Fruit fly (Drosophila melanogaster) whole organism, prepupa: Measurements from ENCODE around the gene Orct2.

Experiments
- Blimp-1 ChIP-seq: fragments of 200-800 bp; sonication (Bioruptor generic); optimal IDR thresholded peaks from 3 replicates; lab custom pipeline; 2017; ENCODE audit warnings: missing biosample characterization, missing genetic modification characterization, mild to moderate bottlenecking, moderate library complexity, missing genetic modification reagents
- CG10631 ChIP-seq: fragments of 200-800 bp; sonication (Bioruptor generic); optimal IDR thresholded peaks from 2 replicates; lab custom pipeline; 2016; ENCODE audit warnings: missing biosample characterization, missing genetic modification characterization
- CG10669 ChIP-seq: fragments of 200-800 bp; sonication (Bioruptor generic); optimal IDR thresholded peaks from 3 replicates; lab custom pipeline; 2018; ENCODE audit warnings: missing biosample characterization, mild to moderate bottlenecking, missing genetic modification characterization, moderate library complexity
- CG11294 ChIP-seq: fragments of 200-800 bp; sonication (Bioruptor generic); IDR thresholded peaks from 2 replicates; pipeline ENCODE4 v1.3.6; 2022; ENCODE audit warnings: missing biosample characterization, missing genetic modification characterization
- CG11762 ChIP-seq: fragments of 200-800 bp; sonication (Bioruptor generic); optimal IDR thresholded peaks from 3 replicates; lab custom pipeline; 2016; ENCODE audit warnings: missing biosample characterization, missing genetic modification characterization; ENCODE audit not compliant: insufficient read depth
- CG11902 ChIP-seq: fragments of 200-800 bp; sonication (Bioruptor generic); optimal IDR thresholded peaks from 3 replicates; lab custom pipeline; 2016; ENCODE audit warnings: missing biosample characterization, missing genetic modification characterization
- CG15336 ChIP-seq: fragments of 200-800 bp; sonication (Bioruptor generic); IDR thresholded peaks from 2 replicates; pipeline ENCODE4 v1.3.6; 2022; ENCODE audit warnings: missing biosample characterization, missing genetic modification characterization
- CG1621 ChIP-seq: fragments of 200-800 bp; sonication (Bioruptor generic); optimal IDR thresholded peaks from 3 replicates; lab custom pipeline; 2018; ENCODE audit warnings: missing biosample characterization, mild to moderate bottlenecking, missing genetic modification characterization
- CG3032 ChIP-seq: fragments of 200-800 bp; optimal IDR thresholded peaks from 2 replicates; lab custom pipeline; 2019; ENCODE audit warnings: missing biosample characterization, mild to moderate bottlenecking, missing genetic modification characterization, moderate library complexity
- CG31627 ChIP-seq: fragments of 200-800 bp; sonication (Bioruptor generic); optimal IDR thresholded peaks from 3 replicates; lab custom pipeline; 2016; ENCODE audit warnings: missing biosample characterization, missing genetic modification characterization
- CG32006 ChIP-seq: fragments of 200-800 bp; sonication (Bioruptor generic); optimal IDR thresholded peaks from 3 replicates; lab custom pipeline; 2017; ENCODE audit warnings: missing biosample characterization, mild to moderate bottlenecking, missing genetic modification characterization
- CG34406 ChIP-seq: fragments of 200-800 bp; sonication (Bioruptor generic); optimal IDR thresholded peaks from 3 replicates; lab custom pipeline; 2016; ENCODE audit warnings: missing biosample characterization, missing genetic modification characterization
- CG3919 ChIP-seq: fragments of 200-800 bp; sonication (Bioruptor generic); optimal IDR thresholded peaks from 3 replicates; lab custom pipeline; 2016; ENCODE audit warnings: missing biosample characterization, missing genetic modification characterization
- CG4318 ChIP-seq: fragments of 200-800 bp; sonication (Bioruptor generic); optimal IDR thresholded peaks from 3 replicates; lab custom pipeline; 2017; ENCODE audit warnings: missing biosample characterization, mild to moderate bottlenecking, missing genetic modification characterization
- CG6163 ChIP-seq: fragments of 200-800 bp; sonication (Bioruptor generic); IDR thresholded peaks from 3 replicates; pipeline ENCODE4 v1.3.6; 2022; ENCODE audit warnings: missing biosample characterization, missing genetic modification characterization
- CG6792 ChIP-seq: fragments of 200-800 bp; sonication (Bioruptor generic); optimal IDR thresholded peaks from 3 replicates; lab custom pipeline; 2016; ENCODE audit warnings: missing biosample characterization, missing genetic modification characterization
- CG6808 ChIP-seq: fragments of 200-800 bp; sonication (Bioruptor generic); optimal IDR thresholded peaks from 3 replicates; lab custom pipeline; 2017; ENCODE audit warnings: missing biosample characterization, missing genetic modification characterization, mild to moderate bottlenecking, moderate library complexity, missing genetic modification reagents
- CG6854 ChIP-seq: fragments of 200-800 bp; sonication (Bioruptor generic); optimal IDR thresholded peaks from 2 replicates; lab custom pipeline; 2017; ENCODE audit warnings: missing biosample characterization, mild to moderate bottlenecking, missing genetic modification characterization
- CG7368 ChIP-seq: fragments of 200-800 bp; sonication (Bioruptor generic); optimal IDR thresholded peaks from 3 replicates; lab custom pipeline; 2016; ENCODE audit warnings: missing biosample characterization, missing genetic modification characterization
- CG8119 ChIP-seq: fragments of 200-800 bp; sonication (Bioruptor generic); IDR thresholded peaks from 3 replicates; pipeline ENCODE4 v1.3.6; 2022; ENCODE audit warnings: missing biosample characterization, missing genetic modification characterization
- CG8319 ChIP-seq: fragments of 200-800 bp; sonication (Bioruptor generic); optimal IDR thresholded peaks from 3 replicates; lab custom pipeline; 2016; ENCODE audit warnings: missing biosample characterization, missing genetic modification characterization
- CG8632 ChIP-seq: fragments of 200-800 bp; sonication (Bioruptor generic); optimal IDR thresholded peaks from 3 replicates; lab custom pipeline; 2016; ENCODE audit warnings: missing biosample characterization, missing genetic modification characterization
- CG9139 ChIP-seq: fragments of 200-800 bp; sonication (Bioruptor generic); optimal IDR thresholded peaks from 3 replicates; lab custom pipeline; 2017; ENCODE audit warnings: missing biosample characterization, mild to moderate bottlenecking, missing genetic modification characterization
- Eip75B ChIP-seq: fragments of 200-800 bp; sonication (Bioruptor generic); optimal IDR thresholded peaks from 3 replicates; lab custom pipeline; 2016; ENCODE audit warnings: missing biosample characterization, missing genetic modification characterization
- Eip78C ChIP-seq: fragments of 200-800 bp; sonication (Bioruptor generic); peaks from one replicate; lab custom pipeline; 2016; ENCODE audit warnings: missing biosample characterization, missing genetic modification characterization
- Ets96B ChIP-seq: fragments of 200-800 bp; optimal IDR thresholded peaks from 2 replicates; lab custom pipeline; 2019; ENCODE audit warnings: missing biosample characterization, mild to moderate bottlenecking, missing genetic modification characterization, moderate library complexity
- Gug ChIP-seq: fragments of 200-800 bp; sonication (Bioruptor generic); IDR thresholded peaks from 2 replicates; pipeline ENCODE4 v1.3.6; 2022; ENCODE audit warnings: missing biosample characterization, missing genetic modification characterization
- Hr39 ChIP-seq: fragments of 200-800 bp; sonication (Bioruptor generic); optimal IDR thresholded peaks from 2 replicates; lab custom pipeline; 2016; ENCODE audit warnings: missing biosample characterization, missing genetic modification characterization
- Hr4 ChIP-seq: fragments of 200-800 bp; sonication (Bioruptor generic); optimal IDR thresholded peaks from 3 replicates; lab custom pipeline; 2016; ENCODE audit warnings: missing biosample characterization, missing genetic modification characterization
- Lpt ChIP-seq: fragments of 200-800 bp; sonication (Bioruptor generic); optimal IDR thresholded peaks from 3 replicates; lab custom pipeline; 2016; ENCODE audit warnings: missing biosample characterization, missing genetic modification characterization
- Met ChIP-seq: fragments of 200-800 bp; sonication (Bioruptor generic); optimal IDR thresholded peaks from 3 replicates; lab custom pipeline; 2016; ENCODE audit warnings: missing biosample characterization, missing genetic modification characterization
- OdsH ChIP-seq: fragments of 200-800 bp; sonication (Bioruptor generic); optimal IDR thresholded peaks from 3 replicates; lab custom pipeline; 2016; ENCODE audit warnings: missing biosample characterization, missing genetic modification characterization
- Smox ChIP-seq: fragments of 200-800 bp; sonication (Bioruptor generic); optimal IDR thresholded peaks from 3 replicates; lab custom pipeline; 2016; ENCODE audit warnings: missing biosample characterization, missing genetic modification characterization
- Sox102F ChIP-seq: fragments of 200-800 bp; sonication (Bioruptor generic); optimal IDR thresholded peaks from 2 replicates; lab custom pipeline; 2016; ENCODE audit warnings: missing biosample characterization, mild to moderate bottlenecking, missing genetic modification characterization
- Sox14 ChIP-seq: fragments of 200-800 bp; sonication (Bioruptor generic); optimal IDR thresholded peaks from 3 replicates; lab custom pipeline; 2016; ENCODE audit warnings: missing biosample characterization, missing genetic modification characterization
- Sox15 ChIP-seq: fragments of 200-800 bp; sonication (Bioruptor generic); optimal IDR thresholded peaks from 3 replicates; lab custom pipeline; 2016; ENCODE audit warnings: missing biosample characterization, missing genetic modification characterization
- achi ChIP-seq: fragments of 200-800 bp; sonication (Bioruptor generic); optimal IDR thresholded peaks from 3 replicates; lab custom pipeline; 2016; ENCODE audit warnings: missing biosample characterization, missing genetic modification characterization
- acj6 ChIP-seq: fragments of 200-800 bp; sonication (Bioruptor generic); optimal IDR thresholded peaks from 3 replicates; lab custom pipeline; 2016; ENCODE audit warnings: missing biosample characterization, missing genetic modification characterization
- cyc ChIP-seq: fragments of 200-800 bp; sonication (Bioruptor generic); optimal IDR thresholded peaks from 3 replicates; lab custom pipeline; 2016; ENCODE audit warnings: missing biosample characterization, missing genetic modification characterization
- dac ChIP-seq: fragments of 200-800 bp; sonication (Bioruptor generic); optimal IDR thresholded peaks from 2 replicates; lab custom pipeline; 2017; ENCODE audit warnings: missing biosample characterization, mild to moderate bottlenecking, missing genetic modification characterization
- eg ChIP-seq: fragments of 200-800 bp; sonication (Bioruptor generic); IDR thresholded peaks from 3 replicates; pipeline ENCODE4 v1.3.6; 2022; ENCODE audit warnings: missing biosample characterization, missing genetic modification characterization
- esn ChIP-seq: fragments of 200-800 bp; sonication (Bioruptor generic); optimal IDR thresholded peaks from 2 replicates; lab custom pipeline; 2016; ENCODE audit warnings: missing biosample characterization, mild to moderate bottlenecking, missing genetic modification characterization, moderate library complexity
- fd59A ChIP-seq: fragments of 200-800 bp; sonication (Bioruptor generic); optimal IDR thresholded peaks from 2 replicates; lab custom pipeline; 2017; ENCODE audit warnings: missing biosample characterization, mild to moderate bottlenecking, missing genetic modification characterization, missing genetic modification reagents
- fd85E ChIP-seq: fragments of 200-800 bp; sonication (Bioruptor generic); optimal IDR thresholded peaks from 3 replicates; lab custom pipeline; 2016; ENCODE audit warnings: missing biosample characterization, missing genetic modification characterization
- fkh ChIP-seq: fragments of 200-800 bp; sonication (Bioruptor generic); optimal IDR thresholded peaks from 3 replicates; lab custom pipeline; 2017; ENCODE audit warnings: missing biosample characterization, mild to moderate bottlenecking, missing genetic modification characterization, moderate library complexity
- lz ChIP-seq: fragments of 200-800 bp; sonication (Bioruptor generic); optimal IDR thresholded peaks from 3 replicates; lab custom pipeline; 2016; ENCODE audit warnings: missing biosample characterization, missing genetic modification characterization
- net ChIP-seq: fragments of 200-800 bp; sonication (Bioruptor generic); optimal IDR thresholded peaks from 3 replicates; lab custom pipeline; 2016; ENCODE audit warnings: missing biosample characterization, missing genetic modification characterization
- pdm3 ChIP-seq: fragments of 200-800 bp; sonication (Bioruptor generic); optimal IDR thresholded peaks from 3 replicates; lab custom pipeline; 2016; ENCODE audit warnings: missing biosample characterization, missing genetic modification characterization
- salr ChIP-seq, 2 experiments: fragments of 200-800 bp; sonication (Bioruptor generic); optimal IDR thresholded peaks; 3 replicates each; lab custom pipeline; 2016 to 2018; ENCODE audit warnings: missing biosample characterization in 2 of 2, missing genetic modification characterization in 2 of 2, mild to moderate bottlenecking in 1 of 2
- ss ChIP-seq, 2 experiments: fragments of 200-800 bp; sonication (Bioruptor generic); optimal IDR thresholded peaks; 2 replicates in 1 of 2; 3 replicates in 1 of 2; lab custom pipeline; 2017 to 2018; ENCODE audit warnings: mild to moderate bottlenecking in 2 of 2, missing biosample characterization in 2 of 2, missing genetic modification characterization in 2 of 2, moderate library complexity in 1 of 2
- svp ChIP-seq: fragments of 200-800 bp; sonication (Bioruptor generic); peaks from one replicate; lab custom pipeline; 2016; ENCODE audit warnings: missing biosample characterization, missing genetic modification characterization
- topi ChIP-seq: fragments of 200-800 bp; sonication (Bioruptor generic); optimal IDR thresholded peaks from 3 replicates; lab custom pipeline; 2016; ENCODE audit warnings: missing biosample characterization, missing genetic modification characterization
- vri ChIP-seq: fragments of 200-800 bp; sonication (Bioruptor generic); optimal IDR thresholded peaks from 3 replicates; lab custom pipeline; 2016; ENCODE audit warnings: missing biosample characterization, mild to moderate bottlenecking, missing genetic modification characterization

Orct2 gene

dm6 chr3R:24298534-24298936 is 25.7 kb downstream of the Orct2 start:
- TF ChIP-seq CG8632 (GFP tag; lab: Kevin White, UChicago) (peak; percentile 11), CG9139 (GFP tag; lab: Kevin White, UChicago) (no peak), Gug (no peak), CG3919 (GFP tag; lab: Kevin White, UChicago) (peak; percentile 39), salr (GFP tag; optimal IDR thresholded peaks at IDR 0.05; lab: Kevin White, UChicago) (peak in 1 of 2 experiments; percentile 22), fkh (GFP tag; lab: Kevin White, UChicago) (peak; percentile 84), CG15336 (GFP tag; lab: Robert Waterston, UW) (no peak), CG6792 (GFP tag; lab: Kevin White, UChicago) (no peak), Sox14 (peak; percentile 34), Smox (GFP tag; lab: Kevin White, UChicago) (peak; percentile 53), OdsH (GFP tag; lab: Kevin White, UChicago) (peak; percentile 39), Hr39 (GFP tag; lab: Kevin White, UChicago) (peak; percentile 39), Ets96B (tag; lab: Kevin White, UChicago) (peak; percentile 24), CG1621 (tag; lab: Kevin White, UChicago) (no peak), Lpt (no peak), achi (peak; percentile 45), eg (GFP tag; lab: Robert Waterston, UW) (no peak), CG31627 (GFP tag; lab: Kevin White, UChicago) (peak; percentile 40), CG11294 (no peak), Hr4 (peak; percentile 14), CG6163 (no peak; the same call in 2 of the 3 replicates), Eip75B (GFP tag; lab: Kevin White, UChicago) (no peak), ss (GFP tag; optimal IDR thresholded peaks at IDR 0.05; lab: Kevin White, UChicago) (peak in 1 of 2 experiments; percentile 31), Sox102F (peak; percentile 75), net (GFP tag; lab: Kevin White, UChicago) (peak; percentile 37), CG4318 (peak; percentile 14), CG8319 (GFP tag; lab: Kevin White, UChicago) (no peak), Blimp-1 (GFP tag; lab: Kevin White, UChicago) (no peak), CG8119 (GFP tag; lab: Robert Waterston, UW) (no peak), CG34406 (peak; percentile 30), CG7368 (GFP tag; lab: Kevin White, UChicago) (no peak), acj6 (GFP tag; lab: Kevin White, UChicago) (peak; percentile 51), Sox15 (no peak), pdm3 (GFP tag; lab: Kevin White, UChicago) (peak; percentile 32), Eip78C (GFP tag; lab: Kevin White, UChicago) (peak; percentile 84), CG6808 (GFP tag; lab: Kevin White, UChicago) (peak; percentile 31), CG6854 (no peak), fd59A (peak; percentile 2), vri (GFP tag; lab: Kevin White, UChicago) (peak; percentile 34), lz (GFP tag; lab: Kevin White, UChicago) (peak; percentile 34), CG32006 (GFP tag; lab: Kevin White, UChicago) (peak; percentile 44), esn (peak; percentile 66), dac (GFP tag; lab: Kevin White, UChicago) (no peak), CG10669 (GFP tag; lab: Kevin White, UChicago) (peak; percentile 40), fd85E (GFP tag; lab: Kevin White, UChicago) (no peak), cyc (GFP tag; lab: Kevin White, UChicago) (peak; percentile 43), CG11762 (GFP tag; lab: Kevin White, UChicago) (peak; percentile 7), CG10631 (peak; percentile 18), topi (GFP tag; lab: Kevin White, UChicago) (peak; percentile 50), Met (peak; percentile 54), CG11902 (GFP tag; lab: Kevin White, UChicago) (no peak), svp (GFP tag; lab: Kevin White, UChicago) (no peak), CG3032 (tag; lab: Kevin White, UChicago) (peak; percentile 19)
- TF ChIP-seq, all 60 proteins: peak for 33
